Fruit fly (Drosophila melanogaster): ENCODE data around the gene CheB38a.

CheB38a gene

dm6 chr2L:20774464-20774863, 43.9 kb downstream of the CheB38a start:
- no peak for TF ChIP-seq CG17801 (GFP tag; optimal IDR thresholded peaks at IDR 0.05; ENCODE audit: partially characterized antibody)

dm6 chr2L:20773453-20774054, 44.8 kb downstream of the CheB38a start:
- TF ChIP-seq CG17801 (GFP tag; optimal IDR thresholded peaks at IDR 0.05; ENCODE audit: partially characterized antibody): peak; percentile 16

dm6 chr2L:20770242-20770769, 48.0 kb downstream of the CheB38a start, which contains the start of gene cad:
cad (plus strand) TSS chr2L:20770731.
- peak; percentile 10 for TF ChIP-seq CG17801 (GFP tag; optimal IDR thresholded peaks at IDR 0.05; ENCODE audit: partially characterized antibody)

dm6 chr2L:20768568-20769071, 49.7 kb downstream of the CheB38a start:
- no peak for TF ChIP-seq CG17801 (GFP tag; optimal IDR thresholded peaks at IDR 0.05; ENCODE audit: partially characterized antibody)
